Fruit fly (Drosophila melanogaster) S2 (cell line): Measurements from ENCODE around the gene Jon65Aiii.

ENCODE experiments used
- CG8478 ChIP-seq: fragments of >200 bp; optimal IDR thresholded peaks from 2 replicates; lab custom pipeline; 2018
- CTCF ChIP-seq, 2 experiments: fragments of >200 bp; optimal IDR thresholded peaks; 2 replicates each; lab custom pipeline; 2018

Jon65Aiii gene

DNA sequence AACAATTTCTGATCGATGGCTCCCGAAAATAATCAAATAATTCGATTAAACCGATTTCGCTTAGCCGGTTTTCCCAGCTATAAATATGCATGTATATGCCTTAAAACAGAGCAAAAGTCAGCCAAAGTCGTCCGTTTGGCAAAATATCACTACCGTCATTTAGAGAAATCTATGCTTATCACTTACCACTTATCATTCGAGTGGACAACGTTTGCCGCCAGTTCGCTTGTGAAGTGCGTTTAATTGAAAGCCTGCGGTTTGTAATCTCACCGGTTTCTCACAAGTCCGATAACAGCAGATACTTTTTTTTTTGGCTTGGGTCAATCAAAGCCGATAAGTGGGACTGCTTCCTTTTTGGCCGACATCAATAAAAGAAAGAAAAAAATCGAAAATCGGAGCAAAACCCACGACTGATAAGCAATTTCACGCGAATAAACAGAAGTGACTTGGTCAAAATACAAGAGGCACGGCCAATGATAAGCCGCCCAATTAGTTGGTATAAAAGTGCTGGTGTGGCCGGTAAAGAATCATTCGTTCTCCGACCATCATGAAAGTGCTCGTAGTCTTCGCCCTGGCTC lies at the start of gene Jon65Aiii:
Gene Jon65Aiii, plus strand, starts transcription at position 528 of the 578 bp plus-strand sequence.
- TF ChIP-seq CG8478 (lab: Kevin White, UChicago) (no peak), CTCF (optimal IDR thresholded peaks at IDR 0.05; lab: Kevin White, UChicago) (no peak)

- TF ChIP-seq CG8478 (lab: Kevin White, UChicago) (no peak), CTCF (optimal IDR thresholded peaks at IDR 0.05; lab: Kevin White, UChicago) (no peak)
Measured at dm6 chr3L:6000938-6001337, 49.6 kb upstream of the Jon65Aiii start.

DNA sequence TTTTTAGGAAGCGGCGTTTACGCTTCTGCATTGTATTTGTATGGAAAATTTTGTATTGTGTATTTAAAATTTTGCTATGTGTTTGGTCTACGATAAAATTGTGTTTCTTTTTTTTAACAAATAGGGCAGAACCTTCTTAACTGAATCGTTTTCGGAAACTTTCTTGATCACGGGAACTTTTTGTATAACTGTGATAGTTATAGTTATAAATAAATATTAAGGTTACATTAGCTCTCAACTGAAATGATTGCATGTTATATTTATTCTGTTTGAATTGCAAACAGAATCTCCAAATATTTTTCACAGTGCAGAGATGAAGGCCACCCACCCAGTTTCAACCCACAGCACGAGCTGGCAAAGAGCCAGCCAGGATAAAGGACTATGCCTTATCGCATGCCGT lies 39.6 kb upstream of the Jon65Aiii start, which contains the start of gene alphaKap4:
Gene alphaKap4, minus strand, starts transcription at position 101 of the 400 bp plus-strand sequence.
- no peak for TF ChIP-seq CG8478 (lab: Kevin White, UChicago)
- no peak for TF ChIP-seq CTCF (optimal IDR thresholded peaks at IDR 0.05; lab: Kevin White, UChicago)

DNA sequence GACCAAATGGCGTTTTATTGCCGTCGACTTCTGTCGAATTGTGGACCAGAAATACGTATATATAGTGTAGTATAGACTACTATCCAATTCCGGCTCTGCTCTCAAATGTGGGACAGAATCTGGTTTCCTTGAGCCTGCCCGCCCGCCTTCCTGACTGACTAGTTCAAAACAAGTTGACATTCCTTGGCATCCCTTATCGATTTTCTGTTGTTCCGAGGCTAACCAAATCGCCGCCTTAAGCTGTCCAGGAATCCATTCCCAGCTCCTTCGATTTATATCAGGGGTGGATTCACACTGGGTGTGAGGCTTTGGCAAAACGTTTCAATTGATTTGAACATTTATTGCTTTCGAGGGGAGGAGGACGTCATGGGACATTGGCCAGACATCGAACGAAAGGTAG lies 37.6 kb upstream of the Jon65Aiii start:
- TF ChIP-seq CTCF (optimal IDR thresholded peaks at IDR 0.05; lab: Kevin White, UChicago), result no peak
- no peak for TF ChIP-seq CG8478 (lab: Kevin White, UChicago)

dm6 chr3L:6022142-6022541 lies 28.4 kb upstream of the Jon65Aiii start:
- TF ChIP-seq CTCF (optimal IDR thresholded peaks at IDR 0.05; lab: Kevin White, UChicago), result no peak
- TF ChIP-seq CG8478 (lab: Kevin White, UChicago), result no peak

DNA sequence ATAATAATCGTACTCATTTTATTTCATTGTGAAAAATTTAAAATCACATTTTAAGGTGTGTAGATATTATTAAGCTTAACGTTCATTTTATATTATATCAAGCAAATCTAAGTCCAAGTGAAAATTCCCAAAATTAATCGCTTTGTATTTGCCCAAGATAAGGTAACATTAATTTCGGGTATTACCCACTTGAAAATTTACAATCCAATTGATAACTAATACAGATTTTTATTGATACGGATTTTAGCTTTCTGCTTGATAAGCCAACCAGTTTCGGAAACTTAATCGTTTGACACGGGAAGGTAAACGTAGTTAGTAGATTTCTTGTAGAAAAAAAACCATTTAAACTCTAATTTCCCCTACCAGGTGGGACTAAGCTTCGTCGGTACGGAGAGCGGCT lies 17.5 kb upstream of the Jon65Aiii start:
- no peak for TF ChIP-seq CTCF (optimal IDR thresholded peaks at IDR 0.05; lab: Kevin White, UChicago)
- TF ChIP-seq CG8478 (lab: Kevin White, UChicago), result no peak

DNA sequence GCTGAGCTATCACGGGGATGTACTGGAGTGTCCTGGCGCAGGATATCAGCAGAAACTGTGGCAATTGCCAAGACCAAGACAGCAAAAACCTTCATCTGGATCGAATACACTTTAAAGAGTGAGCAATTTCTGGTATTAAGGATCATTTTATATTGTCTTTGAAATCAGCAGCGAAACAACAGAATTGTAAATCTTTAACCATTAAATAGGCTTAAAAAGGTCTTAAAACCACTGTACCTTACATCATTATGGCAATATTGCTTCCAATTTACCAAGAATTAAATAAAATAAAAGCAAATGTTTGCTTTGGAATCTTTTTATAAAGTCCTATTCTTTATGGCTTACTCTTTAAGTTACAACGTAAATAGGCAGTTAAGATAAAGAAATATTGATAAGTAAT lies 16.0 kb upstream of the Jon65Aiii start, which contains the start of gene CG10477:
Gene CG10477, minus strand, starts transcription at position 101 of the 400 bp plus-strand sequence.
- TF ChIP-seq CTCF (optimal IDR thresholded peaks at IDR 0.05; lab: Kevin White, UChicago) (no peak), CG8478 (lab: Kevin White, UChicago) (no peak)

DNA sequence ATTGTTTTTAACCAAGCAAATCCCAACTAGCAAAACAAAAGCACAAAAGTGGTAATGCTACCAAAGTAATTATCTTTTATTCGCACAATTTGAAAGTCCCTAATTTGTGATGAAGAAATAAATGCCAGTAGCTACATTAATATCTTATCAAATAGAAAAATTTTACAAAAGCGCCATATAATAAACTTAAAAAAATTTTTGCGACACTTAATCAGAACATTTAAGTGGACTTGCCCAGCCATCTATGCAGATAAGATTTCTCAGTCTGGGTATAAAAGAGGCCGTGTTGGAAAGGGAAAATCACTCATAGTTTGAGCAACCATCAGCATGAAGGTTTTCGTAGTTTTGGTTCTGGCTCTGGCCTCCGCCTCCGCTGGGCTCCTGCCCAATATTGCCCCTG lies 15.6 kb upstream of the Jon65Aiii start, which contains the start of gene yip7:
Gene yip7, plus strand, starts transcription at position 301 of the 400 bp plus-strand sequence.
- TF ChIP-seq CG8478 (lab: Kevin White, UChicago), result no peak
- TF ChIP-seq CTCF (optimal IDR thresholded peaks at IDR 0.05; lab: Kevin White, UChicago), result no peak

DNA sequence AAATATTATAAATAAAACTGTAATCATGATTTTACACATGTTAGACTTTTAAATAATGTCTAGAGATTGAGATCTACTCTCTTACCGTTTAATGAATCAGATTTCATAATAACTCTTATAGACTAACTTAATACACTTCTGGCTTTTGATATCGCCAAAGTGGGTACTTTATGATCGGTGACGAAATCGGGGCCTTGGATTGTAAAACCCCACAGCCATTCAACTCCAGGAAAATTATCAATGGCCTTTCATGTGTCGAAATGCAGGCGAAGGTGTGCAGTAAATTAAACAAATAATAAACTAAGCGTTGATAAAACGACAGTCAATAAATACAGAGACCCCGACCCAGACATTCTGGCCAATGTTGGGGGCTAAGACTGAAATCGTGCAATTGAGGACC lies 14.4 kb upstream of the Jon65Aiii start:
- TF ChIP-seq CG8478 (lab: Kevin White, UChicago) (no peak), CTCF (optimal IDR thresholded peaks at IDR 0.05; lab: Kevin White, UChicago) (no peak)

- TF ChIP-seq CG8478 (lab: Kevin White, UChicago), result no peak
- no peak for TF ChIP-seq CTCF (optimal IDR thresholded peaks at IDR 0.05; lab: Kevin White, UChicago)
Measured at dm6 chr3L:6036811-6037210, 13.7 kb upstream of the Jon65Aiii start, which contains the start of gene CG6462. Gene CG6462, plus strand, starts transcription at chr3L:6037111.

dm6 chr3L:6038720-6039205 lies 11.8 kb upstream of the Jon65Aiii start, which contains the start of gene Jon65Aiv:
Gene Jon65Aiv, plus strand, starts transcription at chr3L:6039155.
- TF ChIP-seq CG8478 (lab: Kevin White, UChicago) (no peak), CTCF (optimal IDR thresholded peaks at IDR 0.05; lab: Kevin White, UChicago) (no peak)

DNA sequence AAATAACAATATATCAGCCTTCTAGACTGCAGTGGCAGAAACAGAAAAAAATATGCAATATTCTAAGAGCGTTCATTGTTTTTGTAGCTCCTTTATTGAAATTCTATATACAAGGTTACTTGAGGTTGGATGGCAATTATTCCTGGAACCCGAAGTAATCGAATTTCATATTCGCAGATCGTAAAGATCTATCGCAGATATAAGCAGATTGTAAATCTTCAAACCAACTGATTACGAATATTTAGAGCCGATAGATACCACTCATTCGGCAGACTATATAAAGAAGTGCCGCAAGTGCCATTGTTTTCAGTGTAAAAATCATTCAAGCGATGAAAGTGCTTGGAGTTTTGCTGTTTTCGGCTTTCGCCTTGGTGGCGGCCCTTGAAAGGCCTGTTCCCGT lies 1.5 kb downstream of the Jon65Aiii start, which contains the start of gene Jon65Aii:
Gene Jon65Aii, plus strand, starts transcription at position 301 of the 400 bp plus-strand sequence.
- TF ChIP-seq CTCF (optimal IDR thresholded peaks at IDR 0.05; lab: Kevin White, UChicago), result no peak
- no peak for TF ChIP-seq CG8478 (lab: Kevin White, UChicago)

DNA sequence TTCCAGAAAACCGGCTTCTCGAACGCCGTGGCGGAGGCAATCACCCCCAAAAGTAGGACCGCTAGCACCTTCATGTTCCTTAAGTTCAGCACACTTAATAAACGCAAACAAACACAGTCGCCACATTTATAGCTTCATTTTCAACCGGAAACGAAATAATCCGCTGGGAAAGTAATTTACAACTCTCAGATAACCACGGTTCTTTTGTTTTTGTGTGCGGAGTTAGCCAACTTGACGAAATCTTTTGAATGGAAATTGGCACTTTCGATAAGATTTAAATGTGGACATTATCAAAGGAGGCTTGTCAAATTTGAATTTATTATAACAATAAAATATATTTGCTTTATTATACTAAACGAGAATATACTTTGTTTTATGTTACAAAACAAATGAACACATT lies 3.8 kb downstream of the Jon65Aiii start, which contains the start of gene Jon65Ai:
Gene Jon65Ai, minus strand, starts transcription at position 101 of the 400 bp plus-strand sequence.
- TF ChIP-seq CTCF (optimal IDR thresholded peaks at IDR 0.05; lab: Kevin White, UChicago) (no peak), CG8478 (lab: Kevin White, UChicago) (no peak)

DNA sequence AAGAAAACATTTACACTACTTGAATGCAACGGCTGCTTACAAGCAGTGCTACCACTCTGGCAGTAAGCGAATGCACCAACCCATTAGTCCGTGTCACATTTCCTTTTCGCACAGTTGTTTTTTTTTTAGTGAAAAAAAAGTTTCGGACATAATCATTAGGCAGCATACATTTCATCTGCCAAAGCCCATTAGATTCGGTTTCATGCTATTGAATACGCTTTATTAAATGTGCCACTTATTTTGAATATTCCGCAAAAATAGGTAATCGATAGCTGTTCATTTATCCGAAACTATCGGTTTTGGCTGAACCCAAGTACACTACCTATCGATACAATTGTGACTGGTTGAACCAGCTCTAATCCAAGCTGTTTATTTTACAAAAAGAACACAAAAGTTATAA lies 4.2 kb downstream of the Jon65Aiii start, which contains the start of gene tant:
Gene tant, plus strand, starts transcription at position 334 of the 400 bp plus-strand sequence.
- TF ChIP-seq CG8478 (lab: Kevin White, UChicago) (no peak), CTCF (optimal IDR thresholded peaks at IDR 0.05; lab: Kevin White, UChicago) (peak; percentile 52 to 62)

dm6 chr3L:6059062-6059708 lies 8.6 kb downstream of the Jon65Aiii start, which contains the start of gene CG6592:
Gene CG6592, plus strand, starts transcription at chr3L:6059658.
- TF ChIP-seq CTCF (optimal IDR thresholded peaks at IDR 0.05; lab: Kevin White, UChicago) (peak; percentile 61 to 65), CG8478 (lab: Kevin White, UChicago) (no peak)
